Fruit fly (Drosophila melanogaster) whole organism, embryonic: ENCODE data around the gene Megf8.
A peak's percentile ranks its signal among the peaks of the same experiment; 100 is the strongest.

ENCODE experiments used
- B-H2 ChIP-seq: fragments of 200-800 bp; sonication (Bioruptor generic); optimal IDR thresholded peaks from 2 replicates; lab custom pipeline; 2018; ENCODE audit warnings: missing biosample characterization, mild to moderate bottlenecking, missing genetic modification characterization
- BEAF-32 ChIP-seq: fragments of 200-800 bp; sonication (Bioruptor generic); optimal IDR thresholded peaks from 3 replicates; lab custom pipeline; 2017; ENCODE audit warnings: missing biosample characterization, missing genetic modification characterization, mild to moderate bottlenecking, moderate library complexity, missing genetic modification reagents
- C15 ChIP-seq: fragments of 200-800 bp; sonication (Bioruptor generic); IDR thresholded peaks from 3 replicates; pipeline ENCODE4 v1.3.6; 2022; ENCODE audit warnings: missing biosample characterization, missing genetic modification characterization
- CG10321 ChIP-seq: fragments of 200-800 bp; sonication (Bioruptor generic); IDR thresholded peaks from 2 replicates; pipeline ENCODE4 v1.3.6; 2022; ENCODE audit warnings: missing biosample characterization, missing genetic modification characterization
- CG10462 ChIP-seq: fragments of 200-800 bp; sonication (Bioruptor generic); optimal IDR thresholded peaks from 2 replicates; lab custom pipeline; 2016; ENCODE audit warnings: missing biosample characterization, missing genetic modification characterization
- CG10543 ChIP-seq: fragments of 200-800 bp; sonication (Bioruptor generic); optimal IDR thresholded peaks from 3 replicates; lab custom pipeline; 2017; ENCODE audit warnings: missing biosample characterization, mild to moderate bottlenecking, missing genetic modification characterization, moderate library complexity
- CG12219 ChIP-seq: fragments of 200-800 bp; sonication (Bioruptor generic); optimal IDR thresholded peaks from 3 replicates; lab custom pipeline; 2018; ENCODE audit warnings: missing biosample characterization, mild to moderate bottlenecking, missing genetic modification characterization
- CG12659 ChIP-seq: fragments of 200-800 bp; sonication (Bioruptor generic); optimal IDR thresholded peaks from 3 replicates; lab custom pipeline; 2017; ENCODE audit warnings: mild to moderate bottlenecking, missing biosample characterization, missing genetic modification reagents, missing genetic modification characterization
- CG13287 ChIP-seq: fragments of 200-800 bp; sonication (Bioruptor generic); IDR thresholded peaks from 2 replicates; pipeline ENCODE4 v1.3.6; 2022; ENCODE audit warnings: missing biosample characterization, missing genetic modification characterization; ENCODE audit not compliant: partially characterized antibody
- CG15479 ChIP-seq: fragments of 200-800 bp; sonication (Bioruptor generic); optimal IDR thresholded peaks from 3 replicates; lab custom pipeline; 2019; ENCODE audit warnings: missing biosample characterization, mild to moderate bottlenecking, missing genetic modification characterization, moderate library complexity
- CG15601 ChIP-seq: fragments of 200-800 bp; sonication (Bioruptor generic); optimal IDR thresholded peaks from 3 replicates; lab custom pipeline; 2019; ENCODE audit warnings: missing biosample characterization, mild to moderate bottlenecking, missing genetic modification characterization, moderate library complexity
- CG1603 ChIP-seq: fragments of 200-800 bp; sonication (Bioruptor generic); optimal IDR thresholded peaks from 2 replicates; lab custom pipeline; 2019; ENCODE audit warnings: missing biosample characterization, mild to moderate bottlenecking, missing genetic modification characterization, moderate library complexity
- CG16863 ChIP-seq: fragments of 200-800 bp; sonication (Bioruptor generic); optimal IDR thresholded peaks from 3 replicates; lab custom pipeline; 2016; ENCODE audit warnings: missing biosample characterization, missing genetic modification characterization
- CG17829 ChIP-seq: fragments of 200-800 bp; optimal IDR thresholded peaks from 2 replicates; lab custom pipeline; 2019; ENCODE audit warnings: missing biosample characterization, mild to moderate bottlenecking, missing genetic modification characterization, moderate library complexity
- CG18011 ChIP-seq: fragments of 200-800 bp; sonication (Bioruptor generic); optimal IDR thresholded peaks from 2 replicates; lab custom pipeline; 2017; ENCODE audit warnings: missing biosample characterization, missing genetic modification characterization, mild to moderate bottlenecking, moderate library complexity, missing genotype
- CG18262 ChIP-seq: fragments of 200-800 bp; optimal IDR thresholded peaks from 3 replicates; lab custom pipeline; 2019; ENCODE audit warnings: missing biosample characterization, mild to moderate bottlenecking, missing genetic modification characterization, moderate library complexity
- CG2199 ChIP-seq: fragments of 200-800 bp; sonication (Bioruptor generic); IDR thresholded peaks from 3 replicates; pipeline ENCODE4 v1.3.6; 2022; ENCODE audit warnings: missing biosample characterization, missing genetic modification characterization
- CG34376 ChIP-seq: fragments of 200-800 bp; sonication (Bioruptor generic); optimal IDR thresholded peaks from 2 replicates; lab custom pipeline; 2018; ENCODE audit warnings: missing biosample characterization, mild to moderate bottlenecking, missing genetic modification characterization
- CG4820 ChIP-seq: fragments of 200-800 bp; sonication (Bioruptor generic); optimal IDR thresholded peaks from 3 replicates; lab custom pipeline; 2016; ENCODE audit warnings: missing biosample characterization, missing genetic modification characterization
- CG4854 ChIP-seq: fragments of 200-800 bp; sonication (Bioruptor generic); optimal IDR thresholded peaks from 2 replicates; lab custom pipeline; 2016; ENCODE audit warnings: missing biosample characterization, missing genetic modification characterization, inconsistent platforms
- CG6654 ChIP-seq: fragments of 200-800 bp; sonication (Bioruptor generic); optimal IDR thresholded peaks from 2 replicates; lab custom pipeline; 2017; ENCODE audit warnings: missing biosample characterization, mild to moderate bottlenecking, missing genetic modification characterization
- CG7271 ChIP-seq: fragments of 200-800 bp; sonication (Bioruptor generic); optimal IDR thresholded peaks from 2 replicates; lab custom pipeline; 2018; ENCODE audit warnings: missing biosample characterization, mild to moderate bottlenecking, missing genetic modification characterization, moderate library complexity
- CG8944 ChIP-seq: fragments of 200-800 bp; sonication (Bioruptor generic); optimal IDR thresholded peaks from 3 replicates; lab custom pipeline; 2016; ENCODE audit warnings: missing biosample characterization, missing genetic modification characterization
- D19B ChIP-seq: fragments of 200-800 bp; sonication (Bioruptor generic); optimal IDR thresholded peaks from 2 replicates; lab custom pipeline; 2017; ENCODE audit warnings: missing biosample characterization, mild to moderate bottlenecking, missing genetic modification characterization
- Eip74EF ChIP-seq, 2 experiments: fragments of 200-800 bp in 1 of 2; fragments of >200 bp in 1 of 2; sonication (Bioruptor generic) in 1 of 2; optimal IDR thresholded peaks; 2 replicates each; lab custom pipeline; 2017 to 2019; ENCODE audit warnings: missing biosample characterization in 2 of 2, missing genetic modification characterization in 2 of 2, mild to moderate bottlenecking in 1 of 2, moderate library complexity in 1 of 2
- Ets97D ChIP-seq: fragments of 200-800 bp; sonication (Bioruptor generic); optimal IDR thresholded peaks from 3 replicates; lab custom pipeline; 2016; ENCODE audit warnings: missing biosample characterization, missing genetic modification characterization
- Fer1 ChIP-seq: fragments of 200-800 bp; sonication (Bioruptor generic); optimal IDR thresholded peaks from 2 replicates; lab custom pipeline; 2017; ENCODE audit warnings: missing biosample characterization, mild to moderate bottlenecking, missing genetic modification characterization
- H15 ChIP-seq: fragments of 200-800 bp; sonication (Bioruptor generic); IDR thresholded peaks from 3 replicates; pipeline ENCODE4 v1.3.6; 2022; ENCODE audit warnings: missing biosample characterization, missing genetic modification characterization
- Mad ChIP-seq: fragments of 200-800 bp; sonication (Bioruptor generic); optimal IDR thresholded peaks from 2 replicates; lab custom pipeline; 2016; ENCODE audit warnings: missing biosample characterization, missing genetic modification characterization
- Max ChIP-seq: fragments of 200-800 bp; sonication (Bioruptor generic); optimal IDR thresholded peaks from 2 replicates; lab custom pipeline; 2016; ENCODE audit warnings: missing biosample characterization, mild to moderate bottlenecking, missing genetic modification characterization
- Rfx ChIP-seq: fragments of 200-800 bp; sonication (Bioruptor generic); IDR thresholded peaks from 2 replicates; pipeline ENCODE4 v1.3.6; 2022; ENCODE audit warnings: missing biosample characterization, missing genetic modification characterization
- Sry-β ChIP-seq: fragments of 200-800 bp; sonication (Bioruptor generic); optimal IDR thresholded peaks from 2 replicates; lab custom pipeline; 2018; ENCODE audit warnings: missing biosample characterization, mild to moderate bottlenecking, missing genetic modification characterization, moderate library complexity
- Tbp ChIP-seq: fragments of >200 bp; optimal IDR thresholded peaks from 2 replicates; lab custom pipeline; 2018; ENCODE audit warnings: missing biosample characterization, missing genetic modification characterization
- ato ChIP-seq: fragments of 200-800 bp; sonication (Bioruptor generic); IDR thresholded peaks from 2 replicates; pipeline ENCODE4 v1.3.6; 2022; ENCODE audit warnings: missing biosample characterization, missing genetic modification characterization; ENCODE audit not compliant: partially characterized antibody
- cg ChIP-seq: fragments of 200-800 bp; sonication (Bioruptor generic); optimal IDR thresholded peaks from 3 replicates; lab custom pipeline; 2019; ENCODE audit warnings: missing biosample characterization, mild to moderate bottlenecking, missing genetic modification characterization, moderate library complexity
- chif ChIP-seq, 2 experiments: fragments of 200-800 bp; sonication (Bioruptor generic); optimal IDR thresholded peaks; 3 replicates each; lab custom pipeline; 2016; ENCODE audit warnings: missing biosample characterization in 2 of 2, missing genetic modification characterization in 2 of 2
- esg ChIP-seq: fragments of 200-800 bp; sonication (Bioruptor generic); conservative IDR thresholded peaks from 2 replicates; pipeline ENCODE4 v1.3.6; 2022; ENCODE audit warnings: missing biosample characterization, missing genetic modification characterization
- fru ChIP-seq: fragments of >200 bp; optimal IDR thresholded peaks from 2 replicates; lab custom pipeline; 2017
- fu2 ChIP-seq: fragments of 200-800 bp; sonication (Bioruptor generic); optimal IDR thresholded peaks from 2 replicates; lab custom pipeline; 2016; ENCODE audit warnings: missing biosample characterization, missing genetic modification characterization
- lab ChIP-seq: fragments of 200-800 bp; sonication (Bioruptor generic); optimal IDR thresholded peaks from 3 replicates; lab custom pipeline; 2017; ENCODE audit warnings: missing biosample characterization, missing genetic modification characterization, mild to moderate bottlenecking, moderate library complexity, missing genetic modification reagents
- lmd ChIP-seq: fragments of 200-800 bp; sonication (Bioruptor generic); IDR thresholded peaks from 2 replicates; pipeline ENCODE4 v1.3.6; 2022; ENCODE audit warnings: missing biosample characterization, missing genetic modification characterization
- mirr ChIP-seq: fragments of 200-800 bp; sonication (Bioruptor generic); optimal IDR thresholded peaks from 3 replicates; lab custom pipeline; 2018; ENCODE audit warnings: missing biosample characterization, mild to moderate bottlenecking, missing genetic modification characterization
- peb ChIP-seq: fragments of 200-800 bp; sonication (Bioruptor generic); IDR thresholded peaks from 2 replicates; pipeline ENCODE4 v1.3.6; 2022; ENCODE audit warnings: missing biosample characterization, missing genetic modification characterization
- sens-2 ChIP-seq: fragments of 200-800 bp; sonication (Bioruptor generic); IDR thresholded peaks from 2 replicates; pipeline ENCODE4 v1.3.6; 2022; ENCODE audit warnings: missing biosample characterization, missing genetic modification characterization
- shn ChIP-seq: fragments of 200-800 bp; sonication (Bioruptor generic); optimal IDR thresholded peaks from 3 replicates; lab custom pipeline; 2016; ENCODE audit warnings: missing biosample characterization, missing genetic modification characterization
- trem ChIP-seq: fragments of 200-800 bp; optimal IDR thresholded peaks from 3 replicates; lab custom pipeline; 2019; ENCODE audit warnings: missing biosample characterization, mild to moderate bottlenecking, missing genetic modification characterization, moderate library complexity
- tx ChIP-seq: fragments of 200-800 bp; sonication (Bioruptor generic); optimal IDR thresholded peaks from 2 replicates; lab custom pipeline; 2016; ENCODE audit warnings: missing biosample characterization, missing genetic modification characterization
- vfl ChIP-seq: fragments of 200-800 bp; sonication (Bioruptor generic); optimal IDR thresholded peaks from 2 replicates; lab custom pipeline; 2016; ENCODE audit warnings: missing biosample characterization, missing genetic modification characterization
- zen2 ChIP-seq: fragments of 200-800 bp; sonication (Bioruptor generic); IDR thresholded peaks from 3 replicates; pipeline ENCODE4 v1.3.6; 2022; ENCODE audit warnings: missing biosample characterization, missing genetic modification characterization; ENCODE audit not compliant: partially characterized antibody

Gene Megf8

dm6 chr2L:8010602-8011455 lies 32.4 kb upstream of the Megf8 start, which contains the start of the genes Glyat and Tg (continued):
- TF ChIP-seq fu2 (no peak), CG15601 (tag; lab: Kevin White, UChicago) (peak; percentile 56), shn (GFP tag; lab: Kevin White, UChicago) (no peak), CG7271 (tag; lab: Kevin White, UChicago) (no peak), CG1603 (no peak), CG4820 (GFP tag; lab: Kevin White, UChicago) (no peak), CG4854 (GFP tag; lab: Kevin White, UChicago) (no peak), CG16863 (no peak), CG12219 (GFP tag; lab: Kevin White, UChicago) (no peak), Max (no peak), CG10543 (GFP tag; lab: Kevin White, UChicago) (peak; percentile 11), CG8944 (GFP tag; lab: Kevin White, UChicago) (no peak), C15 (no peak), lab (peak; percentile 37), CG17829 (tag; lab: Kevin White, UChicago) (peak; percentile 19), esg (GFP tag; lab: Robert Waterston, UW) (no peak; the same call in 1 of the 2 replicates), mirr (GFP tag; lab: Kevin White, UChicago) (no peak), Fer1 (peak; percentile 50), Mad (GFP tag; lab: Kevin White, UChicago) (no peak), vfl (GFP tag; lab: Kevin White, UChicago) (no peak), CG10462 (no peak), cg (GFP tag; lab: Kevin White, UChicago) (no peak), peb (GFP tag; lab: Robert Waterston, UW) (no peak), Tbp (GFP tag; lab: Kevin White, UChicago) (no peak), Ets97D (no peak), chif (GFP tag; optimal IDR thresholded peaks at IDR 0.05; lab: Kevin White, UChicago) (no peak), ato (GFP tag; lab: Robert Waterston, UW) (no peak), CG2199 (GFP tag; lab: Robert Waterston, UW) (no peak), CG12659 (peak; percentile 36), D19B (no peak), CG6654 (no peak), B-H2 (peak; percentile 12), sens-2 (no peak), Eip74EF (GFP tag; optimal IDR thresholded peaks at IDR 0.05; lab: Kevin White, UChicago) (peak in 1 of 2 experiments; percentile 53), CG13287 (GFP tag; lab: Robert Waterston, UW) (peak; percentile 65), CG10321 (GFP tag; lab: Robert Waterston, UW) (0 out of 2 replicates have a peak, but pooled peaks have one; percentile 8), Rfx (GFP tag; lab: Robert Waterston, UW) (peak; percentile 73), tx (GFP tag; lab: Kevin White, UChicago) (no peak), fru (lab: Kevin White, UChicago) (no peak), CG34376 (no peak), CG15479 (GFP tag; lab: Kevin White, UChicago) (no peak), H15 (GFP tag; lab: Robert Waterston, UW) (no peak), BEAF-32 (GFP tag; lab: Kevin White, UChicago) (peak; percentile 15), trem (tag; lab: Kevin White, UChicago) (no peak), lmd (GFP tag; lab: Robert Waterston, UW) (peak; percentile 21; the same call in 1 of the 2 replicates), zen2 (GFP tag; lab: Robert Waterston, UW) (peak; percentile 68; the same call in 2 of the 3 replicates), CG18011 (GFP tag; lab: Kevin White, UChicago) (no peak), Sry-β (GFP tag; lab: Kevin White, UChicago) (no peak), CG18262 (peak; percentile 7)
